Worm (Caenorhabditis elegans) whole organism, L2 larva: ENCODE results near the gene C43H6.12.

Experiments used
- C34F6.9 ChIP-seq: fragments of 150-350 bp; optimal IDR thresholded peaks from 2 replicates; lab custom pipeline; 2014; ENCODE audit warnings: missing biosample characterization, missing genetic modification characterization
- F13H6.1 ChIP-seq: sonication (generic microtip); optimal IDR thresholded peaks from 2 replicates; lab custom pipeline; 2016; ENCODE audit warnings: missing genetic modification characterization, missing compliant biosample characterization
- R02D3.7 ChIP-seq: fragments of 150-350 bp; optimal IDR thresholded peaks from 2 replicates; lab custom pipeline; 2014; ENCODE audit warnings: missing biosample characterization, missing genetic modification characterization
- Y55F3AM.14 ChIP-seq: fragments of 200-800 bp; sonication (Bioruptor generic); optimal IDR thresholded peaks from 2 replicates; lab custom pipeline; 2018; ENCODE audit warnings: mild to moderate bottlenecking, missing genetic modification characterization, missing compliant biosample characterization
- ZK546.5 ChIP-seq: sonication (generic microtip); optimal IDR thresholded peaks from 2 replicates; lab custom pipeline; 2017; ENCODE audit warnings: missing biosample characterization, missing genetic modification characterization
- alr-1 ChIP-seq: fragments of 150-350 bp; optimal IDR thresholded peaks from 2 replicates; lab custom pipeline; 2014; ENCODE audit warnings: missing biosample characterization, missing genetic modification characterization
- ama-1 ChIP-seq: fragments of 150-350 bp; optimal IDR thresholded peaks from 2 replicates; lab custom pipeline; 2018; ENCODE audit warnings: inconsistent platforms
- blmp-1 ChIP-seq: sonication (generic microtip); optimal IDR thresholded peaks from 2 replicates; lab custom pipeline; 2017; ENCODE audit warnings: missing genetic modification characterization, mild to moderate bottlenecking, missing compliant biosample characterization, antibody characterized with exemption, moderate library complexity; ENCODE audit not compliant: insufficient read depth
- ceh-16 ChIP-seq: fragments of 150-350 bp; optimal IDR thresholded peaks from 2 replicates; lab custom pipeline; 2014; ENCODE audit warnings: missing biosample characterization, missing genetic modification characterization
- crh-2 ChIP-seq: sonication (generic microtip); optimal IDR thresholded peaks from 2 replicates; lab custom pipeline; 2017; ENCODE audit warnings: missing biosample characterization, missing genetic modification characterization
- dmd-4 ChIP-seq: sonication (generic microtip); optimal IDR thresholded peaks from 2 replicates; lab custom pipeline; 2017; ENCODE audit warnings: missing biosample characterization, missing genetic modification characterization
- egl-27 ChIP-seq: sonication (generic microtip); optimal IDR thresholded peaks from 3 replicates; lab custom pipeline; 2017; ENCODE audit warnings: missing biosample characterization, missing genetic modification reagents, missing genetic modification characterization
- elt-3 ChIP-seq: sonication (generic microtip); optimal IDR thresholded peaks from 2 replicates; lab custom pipeline; 2017; ENCODE audit warnings: missing biosample characterization, missing genetic modification characterization
- fos-1 ChIP-seq: fragments of 150-350 bp; optimal IDR thresholded peaks from 2 replicates; lab custom pipeline; 2014; ENCODE audit warnings: missing biosample characterization, missing genetic modification characterization
- gmeb-1 ChIP-seq: fragments of 150-350 bp; optimal IDR thresholded peaks from 2 replicates; lab custom pipeline; 2014; ENCODE audit warnings: missing biosample characterization, missing genetic modification characterization
- lin-11 ChIP-seq: fragments of 150-350 bp; sonication (generic microtip); optimal IDR thresholded peaks from 2 replicates; lab custom pipeline; 2014; ENCODE audit warnings: missing biosample characterization, missing genetic modification characterization, inconsistent platforms, mixed read lengths
- lin-13 ChIP-seq: fragments of 150-350 bp; optimal IDR thresholded peaks from 2 replicates; lab custom pipeline; 2014; ENCODE audit warnings: missing biosample characterization, missing genetic modification reagents, missing genetic modification characterization
- lin-39 ChIP-seq: fragments of 150-350 bp; optimal IDR thresholded peaks from 2 replicates; lab custom pipeline; 2014; ENCODE audit warnings: missing biosample characterization, missing genetic modification reagents, missing genetic modification characterization
- mab-5 ChIP-seq: fragments of 150-350 bp; optimal IDR thresholded peaks from 2 replicates; lab custom pipeline; 2014; ENCODE audit warnings: missing biosample characterization, missing genetic modification characterization
- mbf-1 ChIP-seq: sonication (generic microtip); optimal IDR thresholded peaks from 2 replicates; lab custom pipeline; 2017; ENCODE audit warnings: missing biosample characterization, missing genetic modification characterization
- mdl-1 ChIP-seq, 2 experiments: fragments of 150-350 bp in 1 of 2; sonication (generic microtip) in 1 of 2; optimal IDR thresholded peaks; 2 replicates each; lab custom pipeline; 2017; ENCODE audit warnings: missing biosample characterization in 2 of 2, missing genetic modification characterization in 2 of 2
- nhr-10 ChIP-seq: sonication (generic microtip); optimal IDR thresholded peaks from 2 replicates; lab custom pipeline; 2017; ENCODE audit warnings: missing biosample characterization, missing genetic modification characterization
- nhr-11 ChIP-seq: fragments of 150-350 bp; optimal IDR thresholded peaks from 2 replicates; lab custom pipeline; 2014; ENCODE audit warnings: missing biosample characterization, missing genetic modification characterization
- nhr-129 ChIP-seq: fragments of 150-350 bp; optimal IDR thresholded peaks from 2 replicates; lab custom pipeline; 2014; ENCODE audit warnings: missing biosample characterization, missing genetic modification characterization
- nhr-23 ChIP-seq: fragments of 150-350 bp; optimal IDR thresholded peaks from 2 replicates; lab custom pipeline; 2014; ENCODE audit warnings: missing biosample characterization, missing genetic modification reagents, missing genetic modification characterization
- nhr-237 ChIP-seq: fragments of 150-350 bp; optimal IDR thresholded peaks from 2 replicates; lab custom pipeline; 2014; ENCODE audit warnings: missing biosample characterization, missing genetic modification characterization
- nhr-77 ChIP-seq: fragments of 150-350 bp; optimal IDR thresholded peaks from 2 replicates; lab custom pipeline; 2014; ENCODE audit warnings: missing biosample characterization, missing genetic modification characterization
- peb-1 ChIP-seq: fragments of 150-350 bp; optimal IDR thresholded peaks from 2 replicates; lab custom pipeline; 2014; ENCODE audit warnings: missing biosample characterization, missing genetic modification characterization
- sem-4 ChIP-seq: fragments of 150-350 bp; optimal IDR thresholded peaks from 2 replicates; lab custom pipeline; 2014; ENCODE audit warnings: missing biosample characterization, missing genetic modification reagents, missing genetic modification characterization
- skn-1 ChIP-seq: sonication (generic microtip); optimal IDR thresholded peaks from 2 replicates; lab custom pipeline; 2017; ENCODE audit warnings: missing biosample characterization, missing genetic modification characterization
- sma-3 ChIP-seq: sonication (generic microtip); optimal IDR thresholded peaks from 2 replicates; lab custom pipeline; 2016; ENCODE audit warnings: missing genetic modification reagents, missing genetic modification characterization, missing compliant biosample characterization
- unc-39 ChIP-seq: fragments of 150-350 bp; optimal IDR thresholded peaks from 2 replicates; lab custom pipeline; 2014; ENCODE audit warnings: missing biosample characterization, missing genetic modification characterization
- unc-55 ChIP-seq: fragments of 150-350 bp; sonication (generic microtip); optimal IDR thresholded peaks from 3 replicates; lab custom pipeline; 2014; ENCODE audit warnings: missing biosample characterization, missing genetic modification reagents, missing genetic modification characterization
- zag-1 ChIP-seq: fragments of 150-350 bp; optimal IDR thresholded peaks from 2 replicates; lab custom pipeline; 2014; ENCODE audit warnings: missing biosample characterization, missing genetic modification characterization

Gene C43H6.12

ce11 chrX:2435353-2435752 lies 25.9 kb downstream of the C43H6.12 start:
- TF ChIP-seq ama-1 (lab: Kevin White, UChicago) (no peak), mdl-1 (tag; optimal IDR thresholded peaks at IDR 0.05; lab: Kevin White, UChicago) (no peak), nhr-77 (tag; lab: Kevin White, UChicago) (no peak), nhr-11 (tag; lab: Kevin White, UChicago) (no peak), unc-55 (GFP tag; lab: Kevin White, UChicago) (no peak), egl-27 (no peak), lin-13 (GFP tag; lab: Kevin White, UChicago) (no peak), fos-1 (tag; lab: Kevin White, UChicago) (no peak), dmd-4 (tag; lab: Kevin White, UChicago) (no peak), nhr-10 (tag; lab: Kevin White, UChicago) (no peak), lin-39 (tag; lab: Kevin White, UChicago) (no peak), blmp-1 (no peak), sma-3 (no peak), unc-39 (tag; lab: Kevin White, UChicago) (no peak), nhr-237 (tag; lab: Kevin White, UChicago) (no peak), ceh-16 (tag; lab: Kevin White, UChicago) (no peak), skn-1 (tag; lab: Kevin White, UChicago) (no peak), lin-11 (tag; lab: Kevin White, UChicago) (no peak), Y55F3AM.14 (GFP tag; lab: Kevin White, UChicago) (no peak), peb-1 (tag; lab: Kevin White, UChicago) (no peak)

DNA sequence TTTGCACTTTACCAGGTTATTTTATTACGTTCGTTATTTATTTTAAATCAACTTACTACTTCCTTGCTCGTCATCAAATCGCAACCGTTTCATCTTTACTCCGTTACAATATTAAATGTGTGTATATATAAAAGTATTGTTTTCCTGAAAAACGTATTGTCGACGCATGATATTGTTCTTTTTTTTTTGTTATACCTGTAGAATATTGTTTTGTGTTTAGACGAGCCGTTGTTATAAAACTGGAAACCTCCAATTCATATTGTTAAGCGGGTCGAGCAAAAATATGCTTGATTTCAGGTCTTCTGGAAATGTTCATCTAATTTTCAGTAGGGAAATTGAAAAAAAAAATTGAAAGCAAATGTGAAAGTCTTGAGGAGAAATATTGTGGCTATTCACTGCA lies 29.4 kb downstream of the C43H6.12 start, which contains the start of gene gid-2:
gid-2 (minus strand) TSS at position 101 of the 400 bp plus-strand sequence.
- peak; percentile 5 for TF ChIP-seq C34F6.9 (tag; lab: Kevin White, UChicago)
- TF ChIP-seq ZK546.5 (tag; lab: Kevin White, UChicago) = no peak

DNA sequence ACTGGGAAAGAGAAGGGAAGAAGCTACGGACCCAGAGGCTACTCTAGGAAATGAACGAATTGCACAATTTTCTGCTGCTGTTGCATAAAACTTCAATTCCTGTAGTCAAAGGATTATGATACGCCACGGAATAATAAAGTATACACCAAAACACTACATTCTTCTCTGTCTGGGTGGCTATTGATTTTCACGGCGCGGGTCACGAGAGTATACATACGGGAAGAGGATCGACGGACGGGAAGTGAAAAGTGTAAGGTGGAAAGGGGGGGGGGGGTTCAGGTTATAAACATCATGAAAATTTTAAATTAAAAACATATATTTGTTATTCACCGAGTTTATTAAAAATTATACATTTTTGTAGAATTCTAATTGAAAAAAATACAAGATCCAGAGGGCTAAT lies 29.9 kb downstream of the C43H6.12 start:
- peak; percentile 17 for TF ChIP-seq unc-55 (GFP tag; lab: Kevin White, UChicago)
- TF ChIP-seq R02D3.7 (tag; lab: Kevin White, UChicago) = no peak
- TF ChIP-seq mbf-1 (tag; lab: Kevin White, UChicago) = no peak
- peak; percentile 4 for TF ChIP-seq nhr-129 (tag; lab: Kevin White, UChicago)

ce11 chrX:2439728-2440127 lies 30.3 kb downstream of the C43H6.12 start:
- TF ChIP-seq gmeb-1 (tag; lab: Kevin White, UChicago) (peak; percentile 16), ceh-16 (tag; lab: Kevin White, UChicago) (no peak), fos-1 (tag; lab: Kevin White, UChicago) (peak; percentile 81)

DNA sequence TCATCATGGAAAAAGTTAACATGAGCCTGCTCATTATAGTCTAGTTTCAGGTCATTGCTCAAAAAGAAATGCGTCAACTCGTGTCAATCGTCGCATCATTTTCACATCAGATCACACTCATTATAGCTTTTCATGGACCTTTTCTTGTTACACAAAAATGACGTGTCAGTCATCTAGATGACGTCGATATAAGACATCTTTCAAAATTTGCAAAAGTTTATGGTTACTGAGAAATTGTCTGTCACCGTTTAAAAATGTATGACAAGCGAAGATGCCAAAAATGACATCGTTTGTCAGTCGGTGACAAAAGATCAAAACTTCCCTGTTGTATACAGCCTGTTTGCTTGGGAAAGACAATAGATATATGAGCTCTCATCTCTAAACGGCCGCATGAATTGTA lies 31.8 kb downstream of the C43H6.12 start:
- no peak for TF ChIP-seq crh-2 (tag; lab: Kevin White, UChicago)
- peak; percentile 51 for TF ChIP-seq unc-55 (GFP tag; lab: Kevin White, UChicago)
- TF ChIP-seq sem-4 = no peak
- TF ChIP-seq, all 48 proteins: peak for 1

ce11 chrX:2443304-2443703 lies 33.9 kb downstream of the C43H6.12 start, which contains the start of gene T07D1.3:
Gene T07D1.3 (minus strand): TSS chrX:2443404.
- TF ChIP-seq Y55F3AM.14 (GFP tag; lab: Kevin White, UChicago) (no peak), C34F6.9 (tag; lab: Kevin White, UChicago) (no peak), nhr-129 (tag; lab: Kevin White, UChicago) (no peak), nhr-10 (tag; lab: Kevin White, UChicago) (no peak), skn-1 (tag; lab: Kevin White, UChicago) (no peak), zag-1 (tag; lab: Kevin White, UChicago) (no peak), F13H6.1 (tag; lab: Kevin White, UChicago) (no peak), nhr-23 (no peak), sem-4 (no peak), mdl-1 (tag; optimal IDR thresholded peaks at IDR 0.05; lab: Kevin White, UChicago) (no peak), elt-3 (tag; lab: Kevin White, UChicago) (no peak), mab-5 (tag; lab: Kevin White, UChicago) (no peak), alr-1 (tag; lab: Kevin White, UChicago) (no peak)
